Worm (Caenorhabditis elegans) whole organism, L2 larva: Measurements from ENCODE around the gene dpy-26.

Source experiments
- aly-2 ChIP-seq: fragments of 150-350 bp; optimal IDR thresholded peaks from 2 replicates; lab custom pipeline; 2014; ENCODE audit warnings: missing biosample characterization, missing genetic modification characterization
- dmd-4 ChIP-seq: sonication (generic microtip); optimal IDR thresholded peaks from 2 replicates; lab custom pipeline; 2017; ENCODE audit warnings: missing biosample characterization, missing genetic modification characterization
- elt-1 ChIP-seq: fragments of 150-350 bp; optimal IDR thresholded peaks from 2 replicates; lab custom pipeline; 2014; ENCODE audit warnings: missing biosample characterization, missing genetic modification characterization
- nhr-11 ChIP-seq: fragments of 150-350 bp; optimal IDR thresholded peaks from 2 replicates; lab custom pipeline; 2014; ENCODE audit warnings: missing biosample characterization, missing genetic modification characterization
- nhr-12 ChIP-seq: fragments of 150-350 bp; optimal IDR thresholded peaks from 2 replicates; lab custom pipeline; 2014; ENCODE audit warnings: missing biosample characterization, missing genetic modification characterization
- nhr-25 ChIP-seq: fragments of 150-350 bp; sonication (generic microtip); optimal IDR thresholded peaks from 3 replicates; lab custom pipeline; 2014; ENCODE audit warnings: missing biosample characterization, missing genetic modification characterization
- unc-62 ChIP-seq: fragments of 150-350 bp; optimal IDR thresholded peaks from 2 replicates; lab custom pipeline; 2014; ENCODE audit warnings: missing biosample characterization, missing genetic modification reagents, missing genetic modification characterization

- no peak for TF ChIP-seq nhr-11 (tag; lab: Kevin White, UChicago)
- TF ChIP-seq unc-62 (GFP tag; lab: Kevin White, UChicago), result no peak
- TF ChIP-seq nhr-12, result no peak
- TF ChIP-seq aly-2, result no peak
- no peak for TF ChIP-seq dmd-4 (tag; lab: Kevin White, UChicago)
- no peak for TF ChIP-seq nhr-25 (tag; lab: Kevin White, UChicago)
- TF ChIP-seq elt-1 (tag; lab: Kevin White, UChicago), result no peak
These were observed 36.5 kb downstream of the dpy-26 start for ce11 chrIV:12414601-12415000.
